ENCODE assay signal across 1 fruit fly cellular context in the genomic region with DNA sequence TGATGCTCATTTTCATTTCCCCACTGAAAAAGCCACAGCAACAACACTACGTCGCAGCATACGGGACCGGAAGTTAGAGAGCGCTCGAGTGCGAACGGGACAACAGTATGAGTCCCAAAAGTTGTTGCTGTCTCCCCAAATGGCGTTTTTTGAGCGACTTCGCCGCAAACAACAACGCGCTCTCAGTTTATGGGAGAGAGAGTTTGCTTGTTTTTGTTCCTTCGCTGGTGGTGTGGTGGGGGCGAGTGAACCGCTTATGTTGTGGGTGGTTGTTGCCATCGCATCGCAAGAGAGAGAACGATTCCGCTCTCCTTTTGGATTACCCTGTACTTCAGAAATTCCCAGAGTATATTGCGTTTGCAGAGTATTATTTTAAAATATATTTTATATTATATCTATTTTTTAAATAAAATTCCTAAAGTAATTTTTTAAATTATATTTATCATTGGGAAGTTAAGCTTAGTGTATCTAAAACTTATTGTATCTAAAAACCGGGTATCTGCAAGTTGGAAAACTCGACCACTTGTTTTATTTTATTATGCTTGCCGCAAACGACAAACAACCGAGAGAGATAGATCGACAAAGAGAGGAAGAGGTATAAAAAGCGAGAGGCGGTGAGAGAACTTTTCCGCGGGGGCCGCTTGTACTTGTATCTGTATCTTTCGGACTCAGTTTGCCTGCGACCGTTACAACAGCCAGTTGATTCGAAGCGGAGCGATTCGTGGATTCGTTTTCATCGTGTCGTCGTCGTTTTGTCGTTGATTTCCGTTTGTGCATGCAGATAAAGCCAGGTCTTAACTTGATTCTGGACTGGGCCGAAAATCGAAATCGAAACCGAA.
TF ChIP-seq lines count a peak whose summit lies in the region.

A gene (plus strand): TSS at position 669 of the 839 bp plus-strand sequence.

TF ChIP-seq in whole organism, embryonic, 481 proteins besides CTCF, POLR2A, EP300 and RAD21 (continued from another document):
- TF ChIP-seq CG18262 (tag; optimal IDR thresholded peaks at IDR 0.05; lab: Kevin White, UChicago) (peak; percentile 100), oc (tag; optimal IDR thresholded peaks at IDR 0.05; lab: Kevin White, UChicago) (peak; percentile 99), CG10979 (tag; optimal IDR thresholded peaks at IDR 0.05; lab: Kevin White, UChicago) (peak; percentile 100), CG6689 (GFP tag; IDR thresholded peaks at IDR 0.05; lab: Robert Waterston, UW) (peak; percentile 99), Aef1 (GFP tag; IDR thresholded peaks at IDR 0.05; lab: Robert Waterston, UW) (peak; percentile 98), gcm2 (GFP tag; optimal IDR thresholded peaks at IDR 0.05; lab: Kevin White, UChicago) (no peak), Mes4 (GFP tag; optimal IDR thresholded peaks at IDR 0.05; lab: Kevin White, UChicago) (peak; percentile 16), stc (GFP tag; IDR thresholded peaks at IDR 0.05; lab: Robert Waterston, UW) (peak; percentile 99), CG30431 (GFP tag; optimal IDR thresholded peaks at IDR 0.05; lab: Kevin White, UChicago) (peak; percentile 93), dpn (GFP tag; optimal IDR thresholded peaks at IDR 0.05; lab: Kevin White, UChicago) (peak; percentile 71 to 98), jing (GFP tag; optimal IDR thresholded peaks at IDR 0.05; lab: Kevin White, UChicago) (peak; percentile 84), Optix (GFP tag; IDR thresholded peaks at IDR 0.05; lab: Robert Waterston, UW) (peak; percentile 88), CG17612 (GFP tag; IDR thresholded peaks at IDR 0.05; lab: Robert Waterston, UW) (peak; percentile 96), trh (GFP tag; optimal IDR thresholded peaks at IDR 0.05; lab: Kevin White, UChicago) (peak; percentile 92), sc (optimal IDR thresholded peaks at IDR 0.05; lab: Kevin White, UChicago) (no peak), sc (GFP tag; optimal IDR thresholded peaks at IDR 0.05; lab: Kevin White, UChicago) (peak; percentile 99), jumu (GFP tag; optimal IDR thresholded peaks at IDR 0.05; lab: Kevin White, UChicago) (peak; percentile 65), mam (GFP tag; optimal IDR thresholded peaks at IDR 0.05; lab: Kevin White, UChicago) (peak; percentile 81), HLHmδ (GFP tag; optimal IDR thresholded peaks at IDR 0.05; lab: Kevin White, UChicago) (peak; percentile 93), BtbVII (GFP tag; optimal IDR thresholded peaks at IDR 0.05; lab: Kevin White, UChicago) (peak; percentile 97), fru (optimal IDR thresholded peaks at IDR 0.05; lab: Kevin White, UChicago) (no peak), CG9797 (GFP tag; optimal IDR thresholded peaks at IDR 0.05; lab: Kevin White, UChicago) (peak; percentile 57), CG2116 (GFP tag; optimal IDR thresholded peaks at IDR 0.05; lab: Kevin White, UChicago) (peak; percentile 80), Poxn (GFP tag; IDR thresholded peaks at IDR 0.05; lab: Robert Waterston, UW) (peak; percentile 96), nom (GFP tag; optimal IDR thresholded peaks at IDR 0.05; lab: Kevin White, UChicago) (peak; percentile 91), CG13424 (tag; optimal IDR thresholded peaks at IDR 0.05; lab: Kevin White, UChicago) (peak; percentile 100), CG16779 (GFP tag; IDR thresholded peaks at IDR 0.05; lab: Robert Waterston, UW) (peak; percentile 72), Trl (optimal IDR thresholded peaks at IDR 0.05; lab: Kevin White, UChicago) (peak; percentile 91 to 97), Trl (GFP tag; optimal IDR thresholded peaks at IDR 0.05; lab: Kevin White, UChicago) (peak; percentile 54), sug (tag; optimal IDR thresholded peaks at IDR 0.05; lab: Kevin White, UChicago) (peak; percentile 98), CG14441 (GFP tag; IDR thresholded peaks at IDR 0.05; lab: Robert Waterston, UW) (peak; percentile 98), CG12744 (GFP tag; optimal IDR thresholded peaks at IDR 0.05; lab: Kevin White, UChicago) (peak; percentile 29)
